Worm (Caenorhabditis elegans) whole organism, L1 larva: Measurements from ENCODE around the gene moa-2.
A peak's percentile ranks its signal among the peaks of the same experiment; 100 is the strongest.

Experiments used
- C04F5.9 ChIP-seq: sonication (generic microtip); optimal IDR thresholded peaks from 2 replicates; lab custom pipeline; 2016; ENCODE audit warnings: missing genetic modification characterization, missing compliant biosample characterization
- C16A3.4 ChIP-seq: fragments of 150-350 bp; optimal IDR thresholded peaks from 2 replicates; lab custom pipeline; 2014; ENCODE audit warnings: missing biosample characterization, missing genetic modification characterization
- C34B4.2 ChIP-seq: sonication (generic microtip); optimal IDR thresholded peaks from 2 replicates; lab custom pipeline; 2017; ENCODE audit warnings: mild to moderate bottlenecking, missing genetic modification characterization, missing compliant biosample characterization
- F16B12.6 ChIP-seq: fragments of 150-350 bp; optimal IDR thresholded peaks from 2 replicates; lab custom pipeline; 2014; ENCODE audit warnings: missing biosample characterization, missing genetic modification characterization
- alr-1 ChIP-seq: fragments of 200-800 bp; sonication (Bioruptor generic); optimal IDR thresholded peaks from 2 replicates; lab custom pipeline; 2018; ENCODE audit warnings: borderline replicate concordance, mild to moderate bottlenecking, missing genetic modification characterization, missing compliant biosample characterization
- aly-2 ChIP-seq: fragments of 150-350 bp; optimal IDR thresholded peaks from 2 replicates; lab custom pipeline; 2014; ENCODE audit warnings: missing biosample characterization, missing genetic modification characterization
- blmp-1 ChIP-seq: fragments of 150-350 bp; optimal IDR thresholded peaks from 2 replicates; lab custom pipeline; 2014; ENCODE audit warnings: missing biosample characterization, missing genetic modification characterization
- ceh-8 ChIP-seq: fragments of 200-800 bp; sonication (Bioruptor generic); optimal IDR thresholded peaks from 2 replicates; lab custom pipeline; 2018; ENCODE audit warnings: mild to moderate bottlenecking, missing genetic modification characterization, moderate library complexity, missing compliant biosample characterization
- ces-1 ChIP-seq: fragments of 150-350 bp; optimal IDR thresholded peaks from 2 replicates; lab custom pipeline; 2014; ENCODE audit warnings: missing biosample characterization, missing genetic modification reagents, missing genetic modification characterization
- dpl-1 ChIP-seq, 3 experiments: fragments of 150-350 bp in 2 of 3; sonication (generic microtip) in 1 of 3; optimal IDR thresholded peaks; 2 replicates each; lab custom pipeline; 2014 to 2017; ENCODE audit warnings: missing biosample characterization in 3 of 3, missing genetic modification characterization in 3 of 3, missing genetic modification reagents in 3 of 3
- dsc-1 ChIP-seq: sonication (generic microtip); optimal IDR thresholded peaks from 2 replicates; lab custom pipeline; 2016; ENCODE audit warnings: mild to moderate bottlenecking, missing genetic modification characterization, missing compliant biosample characterization
- efl-1 ChIP-seq, 4 experiments: fragments of 150-350 bp; optimal IDR thresholded peaks in 3 of 4; peaks in 1 of 4; 1 replicate in 1 of 4; 2 replicates in 3 of 4; lab custom pipeline; 2014; ENCODE audit warnings: missing biosample characterization in 2 of 4, missing genetic modification characterization in 2 of 4, missing genetic modification reagents in 2 of 4
- efl-3 ChIP-seq: fragments of 200-800 bp; sonication (Bioruptor generic); optimal IDR thresholded peaks from 2 replicates; lab custom pipeline; 2018; ENCODE audit warnings: mild to moderate bottlenecking, missing genetic modification characterization, missing compliant biosample characterization
- egl-13 ChIP-seq: sonication (generic microtip); optimal IDR thresholded peaks from 2 replicates; lab custom pipeline; 2016; ENCODE audit warnings: missing genotype, missing genetic modification reagents, missing genetic modification characterization, missing compliant biosample characterization
- egl-27 ChIP-seq, 2 experiments: fragments of 150-350 bp in 1 of 2; sonication (generic microtip); optimal IDR thresholded peaks; 3 replicates each; lab custom pipeline; 2017 to 2018; ENCODE audit warnings: missing biosample characterization in 2 of 2, missing genetic modification characterization in 2 of 2, missing genetic modification reagents in 2 of 2
- elt-2 ChIP-seq: sonication (generic microtip); optimal IDR thresholded peaks from 2 replicates; lab custom pipeline; 2016; ENCODE audit warnings: missing genetic modification characterization, mild to moderate bottlenecking, inconsistent platforms, missing compliant biosample characterization, missing genetic modification reagents
- elt-3 ChIP-seq, 6 experiments: fragments of 150-350 bp in 1 of 6; sonication (generic microtip); optimal IDR thresholded peaks; 2 replicates each; lab custom pipeline; 2017 to 2018; ENCODE audit warnings: missing biosample characterization in 6 of 6, missing genetic modification characterization in 6 of 6, inconsistent platforms in 1 of 6
- ets-5 ChIP-seq: fragments of 200-800 bp; sonication (Bioruptor generic); IDR thresholded peaks from 2 replicates; pipeline ENCODE4 v1.3.6; 2022; ENCODE audit warnings: missing genetic modification characterization, missing compliant biosample characterization
- fkh-10 ChIP-seq: sonication (generic microtip); optimal IDR thresholded peaks from 2 replicates; lab custom pipeline; 2017; ENCODE audit warnings: missing biosample characterization, missing genetic modification reagents, missing genetic modification characterization
- fos-1 ChIP-seq: fragments of 150-350 bp; optimal IDR thresholded peaks from 2 replicates; lab custom pipeline; 2014; ENCODE audit warnings: missing biosample characterization, missing genetic modification characterization
- hlh-17 ChIP-seq: fragments of 200-800 bp; sonication (Bioruptor generic); optimal IDR thresholded peaks from 2 replicates; lab custom pipeline; 2018; ENCODE audit warnings: missing genetic modification characterization, mild to moderate bottlenecking, missing compliant biosample characterization, moderate library complexity, borderline replicate concordance
- hlh-4 ChIP-seq: sonication (generic microtip); optimal IDR thresholded peaks from 2 replicates; lab custom pipeline; 2016; ENCODE audit warnings: mild to moderate bottlenecking, missing genetic modification characterization, missing compliant biosample characterization
- isw-1 ChIP-seq: fragments of 200-800 bp; sonication (Bioruptor generic); IDR thresholded peaks from 2 replicates; pipeline ENCODE4 v1.3.6; 2022; ENCODE audit warnings: missing genetic modification characterization, missing compliant biosample characterization
- lin-14 ChIP-seq: fragments of 200-800 bp; sonication (Bioruptor generic); optimal IDR thresholded peaks from 2 replicates; lab custom pipeline; 2018; ENCODE audit warnings: mild to moderate bottlenecking, missing genetic modification characterization, moderate library complexity, missing compliant biosample characterization
- lin-15B ChIP-seq: fragments of 150-350 bp; sonication (generic microtip); optimal IDR thresholded peaks from 3 replicates; lab custom pipeline; 2014; ENCODE audit warnings: missing biosample characterization, missing genetic modification characterization
- lin-35 ChIP-seq, 2 experiments: fragments of 150-350 bp; optimal IDR thresholded peaks; 2 replicates each; lab custom pipeline; 2014; ENCODE audit warnings: missing biosample characterization in 2 of 2, missing genetic modification characterization in 2 of 2, missing genetic modification reagents in 2 of 2
- lir-3 ChIP-seq: sonication (generic microtip); optimal IDR thresholded peaks from 2 replicates; lab custom pipeline; 2016; ENCODE audit warnings: mild to moderate bottlenecking, missing genetic modification characterization, moderate library complexity, missing compliant biosample characterization; ENCODE audit not compliant: poor library complexity
- lsy-2 ChIP-seq, 2 experiments: fragments of 150-350 bp; optimal IDR thresholded peaks; 2 replicates each; lab custom pipeline; 2014; ENCODE audit warnings: missing biosample characterization in 2 of 2, missing genetic modification characterization in 2 of 2
- mab-9 ChIP-seq: fragments of 200-800 bp; sonication (Bioruptor generic); IDR thresholded peaks from 2 replicates; pipeline ENCODE4 v1.3.6; 2022; ENCODE audit warnings: missing genetic modification reagents, missing genetic modification characterization, missing compliant biosample characterization
- mef-2 ChIP-seq: fragments of 150-350 bp; optimal IDR thresholded peaks from 2 replicates; lab custom pipeline; 2014; ENCODE audit warnings: missing biosample characterization, missing genetic modification characterization
- nhr-28 ChIP-seq: fragments of 150-350 bp; optimal IDR thresholded peaks from 2 replicates; lab custom pipeline; 2014; ENCODE audit warnings: missing biosample characterization, missing genetic modification characterization
- nhr-85 ChIP-seq: sonication (generic microtip); peaks from one replicate; lab custom pipeline; 2016; ENCODE audit warnings: missing genetic modification characterization, inconsistent platforms, missing compliant biosample characterization
- pax-3 ChIP-seq: fragments of 200-800 bp; sonication (Bioruptor generic); optimal IDR thresholded peaks from 2 replicates; lab custom pipeline; 2018; ENCODE audit warnings: mild to moderate bottlenecking, missing genetic modification characterization, moderate library complexity, missing compliant biosample characterization
- pqm-1 ChIP-seq: sonication (generic microtip); optimal IDR thresholded peaks from 3 replicates; lab custom pipeline; 2017; ENCODE audit warnings: missing biosample characterization, missing genetic modification characterization
- skn-1 ChIP-seq: fragments of 150-350 bp; optimal IDR thresholded peaks from 2 replicates; lab custom pipeline; 2014; ENCODE audit warnings: missing biosample characterization, missing genetic modification characterization
- snu-23 ChIP-seq: sonication (generic microtip); optimal IDR thresholded peaks from 2 replicates; lab custom pipeline; 2016; ENCODE audit warnings: missing genetic modification characterization, missing compliant biosample characterization
- sox-4 ChIP-seq: sonication (generic microtip); optimal IDR thresholded peaks from 2 replicates; lab custom pipeline; 2016; ENCODE audit warnings: missing genetic modification characterization, missing compliant biosample characterization
- sptf-1 ChIP-seq: fragments of 150-350 bp; optimal IDR thresholded peaks from 2 replicates; lab custom pipeline; 2014; ENCODE audit warnings: missing biosample characterization, missing genetic modification characterization
- tbx-2 ChIP-seq: sonication (generic microtip); optimal IDR thresholded peaks from 2 replicates; lab custom pipeline; 2016; ENCODE audit warnings: missing genetic modification characterization, missing compliant biosample characterization
- tlp-1 ChIP-seq: fragments of 150-350 bp; optimal IDR thresholded peaks from 2 replicates; lab custom pipeline; 2014; ENCODE audit warnings: missing biosample characterization, missing genetic modification characterization
- unc-62 ChIP-seq: fragments of 150-350 bp; optimal IDR thresholded peaks from 2 replicates; lab custom pipeline; 2014; ENCODE audit warnings: missing biosample characterization, missing genetic modification reagents, missing genetic modification characterization
- unc-86 ChIP-seq: sonication (generic microtip); optimal IDR thresholded peaks from 2 replicates; lab custom pipeline; 2016; ENCODE audit warnings: missing genetic modification characterization, missing compliant biosample characterization
- xbp-1 ChIP-seq: sonication (generic microtip); optimal IDR thresholded peaks from 2 replicates; lab custom pipeline; 2016; ENCODE audit warnings: missing genetic modification characterization, missing compliant biosample characterization
- zag-1 ChIP-seq: fragments of 150-350 bp; optimal IDR thresholded peaks from 2 replicates; lab custom pipeline; 2014; ENCODE audit warnings: missing biosample characterization, missing genetic modification characterization
- zip-4 ChIP-seq: fragments of 200-800 bp; sonication (Bioruptor generic); optimal IDR thresholded peaks from 2 replicates; lab custom pipeline; 2018; ENCODE audit warnings: mild to moderate bottlenecking, missing genetic modification characterization, moderate library complexity, missing compliant biosample characterization
- ztf-11 ChIP-seq, 2 experiments: sonication (generic microtip); optimal IDR thresholded peaks; 2 replicates each; lab custom pipeline; 2016 to 2017; ENCODE audit warnings: missing genetic modification characterization in 2 of 2, missing biosample characterization in 1 of 2, missing compliant biosample characterization in 1 of 2
- ztf-4 ChIP-seq: fragments of 150-350 bp; optimal IDR thresholded peaks from 2 replicates; lab custom pipeline; 2014; ENCODE audit warnings: missing biosample characterization, missing genetic modification characterization

The moa-2 gene

ce11 chrII:7708540-7708939, 9.7 kb upstream of the moa-2 start, which contains the start of gene B0495.9 (continued):
- peak; percentile 68 for TF ChIP-seq snu-23
- no peak for TF ChIP-seq pax-3 (tag; lab: Kevin White, UChicago)
- no peak for TF ChIP-seq ztf-4
- no peak for TF ChIP-seq nhr-28 (tag; lab: Kevin White, UChicago)
- peak; percentile 38 for TF ChIP-seq C16A3.4 (tag; lab: Kevin White, UChicago)
- no peak for TF ChIP-seq fos-1 (tag; lab: Kevin White, UChicago)
- TF ChIP-seq unc-62: no peak
- TF ChIP-seq efl-3: no peak
- peak; percentile 1 for TF ChIP-seq tbx-2 (tag; lab: Kevin White, UChicago)
- no peak for TF ChIP-seq lin-15B (tag; lab: Kevin White, UChicago)
- TF ChIP-seq C34B4.2: no peak
- no peak for TF ChIP-seq zip-4 (GFP tag; lab: Kevin White, UChicago)
- TF ChIP-seq ztf-11 (tag; optimal IDR thresholded peaks at IDR 0.05; lab: Kevin White, UChicago): peak in 1 of 2 experiments; percentile 55
- no peak for TF ChIP-seq ets-5 (GFP tag; lab: Robert Waterston, UW)
- TF ChIP-seq blmp-1 (tag; lab: Kevin White, UChicago): peak; percentile 3
- no peak for TF ChIP-seq hlh-17 (GFP tag; lab: Kevin White, UChicago)
- TF ChIP-seq sptf-1: no peak
- TF ChIP-seq egl-27 (tag; optimal IDR thresholded peaks at IDR 0.05; lab: Kevin White, UChicago): no peak
- peak; percentile 22 to 52 for TF ChIP-seq lin-35 (GFP tag; optimal IDR thresholded peaks at IDR 0.05; lab: Kevin White, UChicago)
- no peak for TF ChIP-seq ces-1 (GFP tag; lab: Kevin White, UChicago)
- peak; percentile 42 for TF ChIP-seq lin-14
- TF ChIP-seq pqm-1 (tag; lab: Kevin White, UChicago): no peak
- TF ChIP-seq lir-3 (tag; lab: Kevin White, UChicago): peak; percentile 26
- TF ChIP-seq zag-1 (tag; lab: Kevin White, UChicago): no peak
- peak; percentile 50 for TF ChIP-seq dsc-1
- no peak for TF ChIP-seq mef-2 (tag; lab: Kevin White, UChicago)
- TF ChIP-seq skn-1: peak; percentile 51
- TF ChIP-seq xbp-1 (tag; lab: Kevin White, UChicago): peak; percentile 42
- no peak for TF ChIP-seq unc-86 (tag; lab: Kevin White, UChicago)
- no peak for TF ChIP-seq alr-1 (tag; lab: Kevin White, UChicago)
- TF ChIP-seq C04F5.9 (tag; lab: Kevin White, UChicago): peak; percentile 26
- TF ChIP-seq elt-3 (tag; optimal IDR thresholded peaks at IDR 0.05; lab: Kevin White, UChicago): peak in 1 of 6 experiments; percentile 14
- TF ChIP-seq nhr-85 (tag; lab: Kevin White, UChicago): peak; percentile 56
- TF ChIP-seq lsy-2 (tag; optimal IDR thresholded peaks at IDR 0.05; lab: Kevin White, UChicago): peak; percentile 63 to 64
- TF ChIP-seq mab-9 (GFP tag; lab: Robert Waterston, UW): peak; percentile 58; the same call in 1 of the 2 replicates
- no peak for TF ChIP-seq aly-2 (tag; lab: Kevin White, UChicago)
- TF ChIP-seq tlp-1 (tag; lab: Kevin White, UChicago): no peak
- no peak for TF ChIP-seq sox-4 (tag; lab: Kevin White, UChicago)
- no peak for TF ChIP-seq egl-13 (tag; lab: Kevin White, UChicago)

DNA sequence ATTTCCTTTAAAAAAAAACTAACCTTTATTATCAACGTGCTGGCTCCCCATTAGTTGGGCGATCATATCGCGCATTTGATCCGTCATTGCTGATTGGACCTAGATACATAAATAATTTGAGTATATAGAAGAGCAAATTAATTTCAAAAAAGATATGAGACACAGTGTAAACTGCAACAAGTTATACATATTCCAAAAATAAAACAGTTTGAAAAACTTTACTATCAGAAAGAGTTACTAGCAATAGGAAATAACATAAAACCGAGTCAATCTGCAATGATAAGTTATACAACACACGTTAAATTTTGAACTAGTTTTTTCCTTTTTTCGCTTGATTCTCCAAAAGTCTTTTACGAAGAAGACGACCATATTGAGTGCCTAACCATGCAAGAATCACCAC, 8.6 kb upstream of the moa-2 start, which contains the start of gene luc-7L:
TSS of gene luc-7L (minus strand) at position 101 of the 400 bp plus-strand sequence.
- no peak for TF ChIP-seq sox-4 (tag; lab: Kevin White, UChicago)
- TF ChIP-seq, all 84 proteins: peak for 0

- TF ChIP-seq fkh-10 (GFP tag; lab: Kevin White, UChicago) (no peak), dpl-1 (GFP tag; optimal IDR thresholded peaks at IDR 0.05; lab: Kevin White, UChicago) (no peak), lin-14 (no peak), ceh-8 (GFP tag; lab: Kevin White, UChicago) (no peak), elt-2 (peak; percentile 17), isw-1 (no peak), efl-1 (optimal IDR thresholded peaks at IDR 0.05; lab: Kevin White, UChicago) (no peak), efl-1 (GFP tag; optimal IDR thresholded peaks at IDR 0.05 in 1 of 2; lab: Kevin White, UChicago) (peak in 1 of 2 experiments; percentile 56), F16B12.6 (no peak), nhr-85 (tag; lab: Kevin White, UChicago) (no peak), blmp-1 (tag; lab: Kevin White, UChicago) (no peak), hlh-4 (tag; lab: Kevin White, UChicago) (no peak)
Observed at ce11 chrII:7705152-7705551, 6.3 kb upstream of the moa-2 start, which contains the start of gene B0495.7. Gene B0495.7 (minus strand): TSS chrII:7705233.
